Worm (Caenorhabditis elegans) whole organism, L1 larva: ENCODE data around the gene Y32B12A.5.

Experiments
- Y116A8C.19 ChIP-seq: sonication (generic microtip); optimal IDR thresholded peaks from 2 replicates; lab custom pipeline; 2016; ENCODE audit warnings: missing compliant biosample characterization, missing genetic modification characterization, borderline replicate concordance
- dpl-1 ChIP-seq, 3 experiments: fragments of 150-350 bp in 2 of 3; sonication (generic microtip) in 1 of 3; optimal IDR thresholded peaks; 2 replicates each; lab custom pipeline; 2014 to 2017; ENCODE audit warnings: missing biosample characterization in 3 of 3, missing genetic modification characterization in 3 of 3, missing genetic modification reagents in 3 of 3
- efl-1 ChIP-seq, 4 experiments: fragments of 150-350 bp; optimal IDR thresholded peaks in 3 of 4; peaks in 1 of 4; 1 replicate in 1 of 4; 2 replicates in 3 of 4; lab custom pipeline; 2014; ENCODE audit warnings: missing biosample characterization in 2 of 4, missing genetic modification characterization in 2 of 4, missing genetic modification reagents in 2 of 4
- elt-3 ChIP-seq, 6 experiments: fragments of 150-350 bp in 1 of 6; sonication (generic microtip); optimal IDR thresholded peaks; 2 replicates each; lab custom pipeline; 2017 to 2018; ENCODE audit warnings: missing biosample characterization in 6 of 6, missing genetic modification characterization in 6 of 6, inconsistent platforms in 1 of 6
- fkh-10 ChIP-seq: sonication (generic microtip); optimal IDR thresholded peaks from 2 replicates; lab custom pipeline; 2017; ENCODE audit warnings: missing biosample characterization, missing genetic modification reagents, missing genetic modification characterization
- hpl-2 ChIP-seq: fragments of 150-350 bp; optimal IDR thresholded peaks from 2 replicates; lab custom pipeline; 2014; ENCODE audit warnings: missing biosample characterization, missing genetic modification reagents, missing genetic modification characterization
- lin-39 ChIP-seq: fragments of 150-350 bp; optimal IDR thresholded peaks from 2 replicates; lab custom pipeline; 2014; ENCODE audit warnings: missing biosample characterization, missing genetic modification reagents, missing genetic modification characterization
- nhr-11 ChIP-seq: fragments of 150-350 bp; optimal IDR thresholded peaks from 2 replicates; lab custom pipeline; 2014; ENCODE audit warnings: missing biosample characterization, missing genetic modification characterization
- nhr-12 ChIP-seq: sonication (generic microtip); optimal IDR thresholded peaks from 2 replicates; lab custom pipeline; 2017; ENCODE audit warnings: missing biosample characterization, missing genetic modification characterization
- nhr-71 ChIP-seq: sonication (generic microtip); optimal IDR thresholded peaks from 2 replicates; lab custom pipeline; 2016; ENCODE audit warnings: mild to moderate bottlenecking, missing genetic modification characterization, moderate library complexity, missing compliant biosample characterization
- sox-4 ChIP-seq: sonication (generic microtip); optimal IDR thresholded peaks from 2 replicates; lab custom pipeline; 2016; ENCODE audit warnings: missing genetic modification characterization, missing compliant biosample characterization
- swsn-7 ChIP-seq: sonication (generic microtip); optimal IDR thresholded peaks from 2 replicates; lab custom pipeline; 2016; ENCODE audit warnings: missing genetic modification characterization, missing compliant biosample characterization

DNA sequence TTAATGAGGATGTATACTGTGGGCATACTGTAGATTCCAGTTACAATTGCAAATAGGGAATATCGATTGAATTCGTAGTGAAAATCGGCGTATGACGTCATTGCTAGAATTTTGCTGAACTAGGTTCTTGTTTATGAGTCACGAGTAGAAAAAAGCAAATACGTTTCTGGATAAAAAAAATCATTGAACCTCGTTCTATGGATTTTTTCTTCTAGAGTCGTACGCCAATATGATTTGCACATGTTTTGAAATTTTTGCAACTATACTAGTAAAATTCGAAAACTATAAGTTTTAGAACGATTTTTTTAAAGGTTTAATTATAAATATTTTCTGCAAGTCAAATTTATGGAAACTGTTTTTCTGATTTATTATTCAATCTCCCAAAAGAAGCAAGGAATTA lies 19.5 kb downstream of the Y32B12A.5 start, which contains the start of gene sru-44:
- no peak for TF ChIP-seq Y116A8C.19 (tag; lab: Kevin White, UChicago)
- no peak for TF ChIP-seq elt-3 (tag; optimal IDR thresholded peaks at IDR 0.05; lab: Kevin White, UChicago)
- no peak for TF ChIP-seq nhr-11
- no peak for TF ChIP-seq lin-39
- no peak for TF ChIP-seq efl-1 (optimal IDR thresholded peaks at IDR 0.05; lab: Kevin White, UChicago)
- no peak for TF ChIP-seq efl-1 (GFP tag; optimal IDR thresholded peaks at IDR 0.05 in 1 of 2; lab: Kevin White, UChicago)
- TF ChIP-seq swsn-7 (tag; lab: Kevin White, UChicago), result no peak
- no peak for TF ChIP-seq nhr-71 (tag; lab: Kevin White, UChicago)
- no peak for TF ChIP-seq hpl-2 (GFP tag; lab: Kevin White, UChicago)
- no peak for TF ChIP-seq fkh-10 (GFP tag; lab: Kevin White, UChicago)
- no peak for TF ChIP-seq nhr-12 (tag; lab: Kevin White, UChicago)
- TF ChIP-seq dpl-1 (GFP tag; optimal IDR thresholded peaks at IDR 0.05; lab: Kevin White, UChicago), result no peak
- TF ChIP-seq sox-4 (tag; lab: Kevin White, UChicago), result no peak
